Fruit fly (Drosophila melanogaster) whole organism, embryonic: Measurements from ENCODE around the gene alien.

Experiments
- BEAF-32 ChIP-seq: fragments of 200-800 bp; sonication (Bioruptor generic); optimal IDR thresholded peaks from 3 replicates; lab custom pipeline; 2017; ENCODE audit warnings: missing biosample characterization, missing genetic modification characterization, mild to moderate bottlenecking, moderate library complexity, missing genetic modification reagents
- BtbVII ChIP-seq: fragments of 200-800 bp; sonication (Bioruptor generic); optimal IDR thresholded peaks from 3 replicates; lab custom pipeline; 2017; ENCODE audit warnings: missing biosample characterization, mild to moderate bottlenecking, missing genetic modification characterization
- C15 ChIP-seq: fragments of 200-800 bp; sonication (Bioruptor generic); IDR thresholded peaks from 3 replicates; pipeline ENCODE4 v1.3.6; 2022; ENCODE audit warnings: missing biosample characterization, missing genetic modification characterization
- CG12219 ChIP-seq: fragments of 200-800 bp; sonication (Bioruptor generic); optimal IDR thresholded peaks from 3 replicates; lab custom pipeline; 2018; ENCODE audit warnings: missing biosample characterization, mild to moderate bottlenecking, missing genetic modification characterization
- CG12391 ChIP-seq: fragments of 200-800 bp; sonication (Bioruptor generic); optimal IDR thresholded peaks from 3 replicates; lab custom pipeline; 2018; ENCODE audit warnings: missing biosample characterization, mild to moderate bottlenecking, missing genetic modification characterization, moderate library complexity
- CG14965 ChIP-seq: fragments of 200-800 bp; sonication (Bioruptor generic); optimal IDR thresholded peaks from 2 replicates; lab custom pipeline; 2016; ENCODE audit warnings: missing biosample characterization, missing genetic modification characterization, borderline replicate concordance
- CG2129 ChIP-seq: fragments of 200-800 bp; sonication (Bioruptor generic); IDR thresholded peaks from 2 replicates; pipeline ENCODE4 v1.3.6; 2022; ENCODE audit warnings: missing biosample characterization, missing genetic modification characterization; ENCODE audit not compliant: partially characterized antibody
- CG2712 ChIP-seq: fragments of 200-800 bp; optimal IDR thresholded peaks from 3 replicates; lab custom pipeline; 2019; ENCODE audit warnings: missing biosample characterization, mild to moderate bottlenecking, missing genetic modification characterization, moderate library complexity
- CG2875 ChIP-seq: fragments of 200-800 bp; sonication (Bioruptor generic); optimal IDR thresholded peaks from 2 replicates; lab custom pipeline; 2017; ENCODE audit warnings: missing biosample characterization, mild to moderate bottlenecking, missing genetic modification characterization, missing genetic modification reagents
- CG5180 ChIP-seq: fragments of 200-800 bp; sonication (Bioruptor generic); optimal IDR thresholded peaks from 3 replicates; lab custom pipeline; 2017; ENCODE audit warnings: missing biosample characterization, missing genetic modification characterization, mild to moderate bottlenecking, moderate library complexity, missing genetic modification reagents
- CG9437 ChIP-seq: fragments of 200-800 bp; sonication (Bioruptor generic); optimal IDR thresholded peaks from 2 replicates; lab custom pipeline; 2018; ENCODE audit warnings: missing biosample characterization, mild to moderate bottlenecking, missing genetic modification characterization
- D19B ChIP-seq: fragments of 200-800 bp; sonication (Bioruptor generic); optimal IDR thresholded peaks from 2 replicates; lab custom pipeline; 2017; ENCODE audit warnings: missing biosample characterization, mild to moderate bottlenecking, missing genetic modification characterization
- Dad ChIP-seq: fragments of 200-800 bp; sonication (Bioruptor generic); optimal IDR thresholded peaks from 3 replicates; lab custom pipeline; 2016; ENCODE audit warnings: missing biosample characterization, missing genetic modification characterization
- Deaf1 ChIP-seq: fragments of 200-800 bp; optimal IDR thresholded peaks from 3 replicates; lab custom pipeline; 2019; ENCODE audit warnings: missing biosample characterization, mild to moderate bottlenecking, missing genetic modification characterization, moderate library complexity
- Dll ChIP-seq: fragments of 200-800 bp; sonication (Bioruptor generic); IDR thresholded peaks from 4 replicates; pipeline ENCODE4 v1.3.6; 2022; ENCODE audit warnings: missing biosample characterization, missing genetic modification characterization; ENCODE audit not compliant: partially characterized antibody
- Elba2 ChIP-seq: fragments of 200-800 bp; sonication (Bioruptor generic); optimal IDR thresholded peaks from 3 replicates; lab custom pipeline; 2016; ENCODE audit warnings: missing biosample characterization, missing genetic modification characterization
- Ets65A ChIP-seq: fragments of 200-800 bp; sonication (Bioruptor generic); peaks from one replicate; lab custom pipeline; 2016; ENCODE audit warnings: missing biosample characterization, missing genetic modification characterization
- Hand ChIP-seq: fragments of 200-800 bp; sonication (Bioruptor generic); optimal IDR thresholded peaks from 2 replicates; lab custom pipeline; 2017; ENCODE audit warnings: mild to moderate bottlenecking, missing biosample characterization, missing genetic modification reagents, missing genetic modification characterization
- Hr3 ChIP-seq: fragments of 200-800 bp; sonication (Bioruptor generic); optimal IDR thresholded peaks from 3 replicates; lab custom pipeline; 2016; ENCODE audit warnings: missing biosample characterization, missing genetic modification characterization
- Hr39 ChIP-seq: fragments of >200 bp; optimal IDR thresholded peaks from 2 replicates; lab custom pipeline; 2017
- Lhr ChIP-seq: fragments of 200-800 bp; sonication (Bioruptor generic); optimal IDR thresholded peaks from 3 replicates; lab custom pipeline; 2017; ENCODE audit warnings: mild to moderate bottlenecking, missing biosample characterization, missing genetic modification reagents, missing genetic modification characterization
- MBD-R2 ChIP-seq: fragments of 200-800 bp; sonication (Bioruptor generic); IDR thresholded peaks from 2 replicates; pipeline ENCODE4 v1.3.6; 2022; ENCODE audit warnings: missing biosample characterization, missing genetic modification characterization
- Max ChIP-seq: fragments of 200-800 bp; sonication (Bioruptor generic); optimal IDR thresholded peaks from 2 replicates; lab custom pipeline; 2016; ENCODE audit warnings: missing biosample characterization, mild to moderate bottlenecking, missing genetic modification characterization
- Med ChIP-seq: fragments of 200-800 bp; sonication (Bioruptor generic); peaks from one replicate; lab custom pipeline; 2016; ENCODE audit warnings: missing biosample characterization, missing genetic modification characterization, mild to moderate bottlenecking, inconsistent platforms, moderate library complexity
- NC2α ChIP-seq: fragments of 200-800 bp; sonication (Bioruptor generic); optimal IDR thresholded peaks from 2 replicates; lab custom pipeline; 2016; ENCODE audit warnings: missing biosample characterization, missing genetic modification characterization
- NK7.1 ChIP-seq: fragments of 200-800 bp; sonication (Bioruptor generic); optimal IDR thresholded peaks from 3 replicates; lab custom pipeline; 2016; ENCODE audit warnings: missing biosample characterization, missing genetic modification characterization
- Optix ChIP-seq: fragments of 200-800 bp; sonication (Bioruptor generic); IDR thresholded peaks from 3 replicates; pipeline ENCODE4 v1.3.6; 2022; ENCODE audit warnings: missing biosample characterization, missing genetic modification characterization
- Spps ChIP-seq: fragments of 200-800 bp; sonication (Bioruptor generic); optimal IDR thresholded peaks from 2 replicates; lab custom pipeline; 2018; ENCODE audit warnings: missing biosample characterization, mild to moderate bottlenecking, missing genetic modification characterization
- Xbp1 ChIP-seq: fragments of 200-800 bp; sonication (Bioruptor generic); optimal IDR thresholded peaks from 3 replicates; lab custom pipeline; 2016; ENCODE audit warnings: missing biosample characterization, mild to moderate bottlenecking, missing genetic modification characterization
- ash1 ChIP-seq: fragments of 200-800 bp; sonication (Bioruptor generic); optimal IDR thresholded peaks from 2 replicates; lab custom pipeline; 2018; ENCODE audit warnings: missing biosample characterization, mild to moderate bottlenecking, missing genetic modification characterization
- bsh ChIP-seq, 2 experiments: fragments of 200-800 bp; sonication (Bioruptor generic); optimal IDR thresholded peaks; 2 replicates each; lab custom pipeline; 2017 to 2018; ENCODE audit warnings: mild to moderate bottlenecking in 2 of 2, missing biosample characterization in 2 of 2, missing genetic modification characterization in 2 of 2, moderate library complexity in 1 of 2
- cato ChIP-seq: fragments of 200-800 bp; sonication (Bioruptor generic); optimal IDR thresholded peaks from 2 replicates; lab custom pipeline; 2016; ENCODE audit warnings: missing biosample characterization, missing genetic modification characterization, borderline replicate concordance
- chinmo ChIP-seq: fragments of 200-800 bp; sonication (Bioruptor generic); IDR thresholded peaks from 4 replicates; pipeline ENCODE4 v1.3.6; 2022; ENCODE audit warnings: missing biosample characterization, missing genetic modification characterization; ENCODE audit not compliant: partially characterized antibody
- esg ChIP-seq: fragments of 200-800 bp; sonication (Bioruptor generic); conservative IDR thresholded peaks from 2 replicates; pipeline ENCODE4 v1.3.6; 2022; ENCODE audit warnings: missing biosample characterization, missing genetic modification characterization
- grau ChIP-seq: fragments of 200-800 bp; optimal IDR thresholded peaks from 3 replicates; lab custom pipeline; 2019; ENCODE audit warnings: missing biosample characterization, mild to moderate bottlenecking, missing genetic modification characterization, moderate library complexity
- lmd ChIP-seq: fragments of 200-800 bp; sonication (Bioruptor generic); IDR thresholded peaks from 2 replicates; pipeline ENCODE4 v1.3.6; 2022; ENCODE audit warnings: missing biosample characterization, missing genetic modification characterization
- pfk ChIP-seq: fragments of 200-800 bp; sonication (Bioruptor generic); optimal IDR thresholded peaks from 2 replicates; lab custom pipeline; 2018; ENCODE audit warnings: missing biosample characterization, mild to moderate bottlenecking, missing genetic modification characterization, moderate library complexity
- run ChIP-seq: fragments of 200-800 bp; sonication (Bioruptor generic); optimal IDR thresholded peaks from 3 replicates; lab custom pipeline; 2018; ENCODE audit warnings: missing biosample characterization, mild to moderate bottlenecking, missing genetic modification characterization
- sisA ChIP-seq: fragments of 200-800 bp; sonication (Bioruptor generic); IDR thresholded peaks from 2 replicates; pipeline ENCODE4 v1.3.6; 2022; ENCODE audit warnings: missing biosample characterization, missing genetic modification characterization
- slp2 ChIP-seq: fragments of 200-800 bp; sonication (Bioruptor generic); optimal IDR thresholded peaks from 2 replicates; lab custom pipeline; 2016; ENCODE audit warnings: missing biosample characterization, missing genetic modification characterization
- sob ChIP-seq: fragments of 200-800 bp; sonication (Bioruptor generic); IDR thresholded peaks from 2 replicates; pipeline ENCODE4 v1.3.6; 2022; ENCODE audit warnings: missing biosample characterization, missing genetic modification characterization
- stc ChIP-seq: fragments of 200-800 bp; sonication (Bioruptor generic); IDR thresholded peaks from 2 replicates; pipeline ENCODE4 v1.3.6; 2022; ENCODE audit warnings: missing biosample characterization, missing genetic modification characterization
- stwl ChIP-seq: fragments of 200-800 bp; sonication (Bioruptor generic); optimal IDR thresholded peaks from 3 replicates; lab custom pipeline; 2018; ENCODE audit warnings: missing biosample characterization, mild to moderate bottlenecking, missing genetic modification characterization, moderate library complexity
- unc-4 ChIP-seq: fragments of 200-800 bp; sonication (Bioruptor generic); IDR thresholded peaks from 2 replicates; pipeline ENCODE4 v1.3.6; 2022; ENCODE audit warnings: missing biosample characterization, missing genetic modification characterization; ENCODE audit not compliant: partially characterized antibody
- vvl ChIP-seq: fragments of 200-800 bp; sonication (Bioruptor generic); IDR thresholded peaks from 2 replicates; pipeline ENCODE4 v1.3.6; 2022; ENCODE audit warnings: missing biosample characterization, missing genetic modification characterization
- wor ChIP-seq: fragments of 200-800 bp; sonication (Bioruptor generic); IDR thresholded peaks from 2 replicates; pipeline ENCODE4 v1.3.6; 2022; ENCODE audit warnings: missing biosample characterization, missing genetic modification characterization
- z ChIP-seq: fragments of 200-800 bp; sonication (Bioruptor generic); IDR thresholded peaks from 3 replicates; pipeline ENCODE4 v1.3.6; 2022; ENCODE audit warnings: missing biosample characterization, missing genetic modification characterization
- zen2 ChIP-seq: fragments of 200-800 bp; sonication (Bioruptor generic); IDR thresholded peaks from 3 replicates; pipeline ENCODE4 v1.3.6; 2022; ENCODE audit warnings: missing biosample characterization, missing genetic modification characterization; ENCODE audit not compliant: partially characterized antibody

alien gene

dm6 chr2L:8997285-8997684, at the start of gene alien, which contains the start of gene CG18661 (continued):
- TF ChIP-seq slp2 (GFP tag; lab: Kevin White, UChicago), result peak; percentile 91
- TF ChIP-seq Spps (tag; lab: Kevin White, UChicago), result no peak
- peak; percentile 99 for TF ChIP-seq sisA (GFP tag; lab: Robert Waterston, UW)
- peak; percentile 46 for TF ChIP-seq NK7.1
- peak; percentile 87 for TF ChIP-seq Lhr (GFP tag; lab: Kevin White, UChicago)
- TF ChIP-seq wor (GFP tag; lab: Robert Waterston, UW), result peak; percentile 62
- peak; percentile 73 for TF ChIP-seq BEAF-32
- no peak for TF ChIP-seq Hr39
- TF ChIP-seq Hr3 (GFP tag; lab: Kevin White, UChicago), result peak; percentile 64
- no peak for TF ChIP-seq BtbVII (GFP tag; lab: Kevin White, UChicago)
- peak; percentile 65 for TF ChIP-seq grau
- TF ChIP-seq run (tag; lab: Kevin White, UChicago), result peak; percentile 54
- peak in 1 of 2 experiments; percentile 59 for TF ChIP-seq bsh (GFP tag; optimal IDR thresholded peaks at IDR 0.05; lab: Kevin White, UChicago)
- TF ChIP-seq NC2α (GFP tag; lab: Kevin White, UChicago), result peak; percentile 36
- peak; percentile 92 for TF ChIP-seq vvl
- TF ChIP-seq stc (GFP tag; lab: Robert Waterston, UW), result peak; percentile 60
- peak; percentile 57 for TF ChIP-seq unc-4
- TF ChIP-seq cato (GFP tag; lab: Kevin White, UChicago), result peak; percentile 32
- peak; percentile 41 for TF ChIP-seq Elba2 (GFP tag; lab: Kevin White, UChicago)
- peak; percentile 98 for TF ChIP-seq Xbp1
- TF ChIP-seq zen2 (GFP tag; lab: Robert Waterston, UW), result no peak
- TF ChIP-seq CG2875 (GFP tag; lab: Kevin White, UChicago), result peak; percentile 11
- TF ChIP-seq MBD-R2 (GFP tag; lab: Robert Waterston, UW), result peak; percentile 99
- peak; percentile 14 for TF ChIP-seq Deaf1 (tag; lab: Kevin White, UChicago)
- peak; percentile 95 for TF ChIP-seq Optix
- TF ChIP-seq Hand (GFP tag; lab: Kevin White, UChicago), result no peak
- peak; percentile 59 for TF ChIP-seq Dad
- no peak for TF ChIP-seq z (GFP tag; lab: Robert Waterston, UW)
- TF ChIP-seq pfk (GFP tag; lab: Kevin White, UChicago), result no peak
- TF ChIP-seq, all 482 proteins: peak for 395

- 0 out of 2 replicates have a peak, but pooled peaks have one; percentile 9 for TF ChIP-seq esg (GFP tag; lab: Robert Waterston, UW)
- TF ChIP-seq Max (GFP tag; lab: Kevin White, UChicago), result no peak
- TF ChIP-seq, all 482 proteins: peak for 1
Measured at dm6 chr2L:9031736-9032135, 34.6 kb upstream of the alien start, which contains the start of gene CG9582. Gene CG9582, minus strand, starts transcription at chr2L:9031836.

- TF ChIP-seq Ets65A (peak; percentile 91), C15 (no peak), CG2712 (no peak)
Measured at dm6 chr2L:9026157-9026556, 29.0 kb upstream of the alien start.

dm6 chr2L:9019438-9019837, 22.3 kb upstream of the alien start:
- peak; percentile 96 for TF ChIP-seq CG5180
- no peak for TF ChIP-seq CG12391
- TF ChIP-seq stwl (tag; lab: Kevin White, UChicago), result peak; percentile 10
- no peak for TF ChIP-seq ash1 (GFP tag; lab: Kevin White, UChicago)
- peak; percentile 67 for TF ChIP-seq Deaf1 (tag; lab: Kevin White, UChicago)
- no peak for TF ChIP-seq sob
- no peak for TF ChIP-seq CG9437 (GFP tag; lab: Kevin White, UChicago)
- TF ChIP-seq Dll (GFP tag; lab: Robert Waterston, UW), result no peak
- TF ChIP-seq D19B, result no peak
- TF ChIP-seq CG12219 (GFP tag; lab: Kevin White, UChicago), result no peak
- TF ChIP-seq chinmo (GFP tag; lab: Robert Waterston, UW), result 0 out of 4 replicates have a peak, but pooled peaks have one; percentile 10
- no peak for TF ChIP-seq CG2129 (GFP tag; lab: Robert Waterston, UW)
- TF ChIP-seq lmd (GFP tag; lab: Robert Waterston, UW), result no peak
- no peak for TF ChIP-seq CG14965 (GFP tag; lab: Kevin White, UChicago)
- no peak for TF ChIP-seq Med
